Worm (Caenorhabditis elegans): Measurements from ENCODE around the gene W02B12.16.
A peak's percentile ranks its signal among the peaks of the same experiment; 100 is the strongest.

W02B12.16 gene

DNA sequence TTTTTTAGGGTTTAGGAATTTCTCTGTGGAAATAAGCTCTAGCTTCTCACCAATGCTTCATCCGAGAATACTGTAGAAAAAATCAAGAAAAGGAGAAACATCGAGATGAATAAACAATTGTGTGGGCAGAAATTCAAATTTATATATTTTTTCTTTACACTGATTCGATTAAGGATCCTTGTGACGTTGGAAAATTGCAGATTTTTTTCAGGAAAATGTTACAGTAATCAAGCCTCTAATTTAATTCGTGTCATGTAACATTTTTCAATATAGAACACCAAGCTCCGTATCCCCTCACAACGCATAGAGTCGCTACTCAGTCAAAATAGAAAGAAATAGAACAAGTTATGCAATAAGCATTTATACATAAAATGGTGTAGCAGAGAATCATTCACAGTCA is at the start of gene W02B12.16:
W02B12.16 (minus strand) TSS at position 101 of the 400 bp plus-strand sequence.
- TF ChIP-seq irx-1 (tag; optimal IDR thresholded peaks at IDR 0.05) (no peak), jun-1 (tag; optimal IDR thresholded peaks at IDR 0.05) (no peak), C04F5.9 (tag; optimal IDR thresholded peaks at IDR 0.05) (no peak), nhr-19 (GFP tag; conservative IDR thresholded peaks at IDR 0.05) (no peak), isw-1 (GFP tag; IDR thresholded peaks at IDR 0.05) (no peak), efl-1 (optimal IDR thresholded peaks at IDR 0.05) (no peak), efl-1 (GFP tag; optimal IDR thresholded peaks at IDR 0.05 in 1 of 2) (no peak), nhr-84 (tag; optimal IDR thresholded peaks at IDR 0.05) (no peak), unc-98 (GFP tag; IDR thresholded peaks at IDR 0.05) (no peak), hpl-2 (GFP tag; optimal IDR thresholded peaks at IDR 0.05) (no peak), swsn-7 (tag; optimal IDR thresholded peaks at IDR 0.05) (no peak)

DNA sequence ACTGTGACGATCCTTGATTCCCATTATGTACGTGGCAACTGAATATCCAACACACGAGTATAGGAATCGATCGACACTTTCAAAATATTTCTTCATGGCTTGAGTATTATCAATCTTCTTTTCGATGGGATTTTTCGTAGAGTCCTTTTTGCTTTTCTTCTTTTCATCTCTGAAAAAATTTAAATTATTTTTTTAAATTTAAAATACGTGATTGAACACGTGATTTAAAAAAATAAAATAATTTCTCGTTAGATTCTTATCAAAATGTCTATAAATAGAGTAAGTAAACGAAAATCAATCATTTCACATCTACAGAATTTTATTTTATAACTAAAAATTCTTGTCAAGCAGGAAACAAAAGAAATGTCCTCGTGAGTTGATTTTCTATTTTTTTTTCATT is 45.0 kb upstream of the W02B12.16 start, which contains the start of gene Y62F5A.10:
Y62F5A.10 (plus strand) TSS at position 301 of the 400 bp plus-strand sequence.
- TF ChIP-seq fos-1 (tag; optimal IDR thresholded peaks at IDR 0.05) (no peak), nhr-237 (tag; optimal IDR thresholded peaks at IDR 0.05) (no peak)

DNA sequence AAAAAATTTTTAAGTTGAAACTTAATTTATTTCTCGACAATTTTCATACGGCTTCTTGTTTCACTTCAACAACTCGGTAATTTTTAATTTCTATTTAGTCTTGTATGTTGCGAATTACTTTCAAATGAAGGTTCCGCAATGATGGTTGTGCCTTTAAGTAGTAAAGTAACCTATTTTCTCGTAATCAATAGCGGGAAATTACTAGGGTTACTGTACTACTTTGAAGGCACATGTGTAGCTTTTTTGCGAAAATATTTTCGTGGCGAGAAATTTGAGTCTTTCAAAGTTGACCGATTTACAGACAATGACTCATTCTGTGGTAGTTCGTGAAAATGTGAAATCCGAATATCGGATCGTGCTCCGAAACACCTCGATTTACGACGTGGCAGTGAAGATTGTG is 41.9 kb upstream of the W02B12.16 start, which contains the start of gene B0334.10:
B0334.10 (plus strand) TSS at position 301 of the 400 bp plus-strand sequence.
- no peak for TF ChIP-seq snu-23 (GFP tag; optimal IDR thresholded peaks at IDR 0.05)
- TF ChIP-seq lin-35 (GFP tag; optimal IDR thresholded peaks at IDR 0.05): no peak
- TF ChIP-seq ceh-82 (tag; optimal IDR thresholded peaks at IDR 0.05): no peak
- TF ChIP-seq mdl-1 (tag; optimal IDR thresholded peaks at IDR 0.05): no peak
- no peak for TF ChIP-seq ets-5 (GFP tag; IDR thresholded peaks at IDR 0.05)
- no peak for TF ChIP-seq elt-3 (tag; optimal IDR thresholded peaks at IDR 0.05)
- no peak for TF ChIP-seq hpl-2 (GFP tag; optimal IDR thresholded peaks at IDR 0.05)
- TF ChIP-seq jun-1 (tag; optimal IDR thresholded peaks at IDR 0.05): no peak
- no peak for TF ChIP-seq xbp-1 (tag; optimal IDR thresholded peaks at IDR 0.05)
- no peak for TF ChIP-seq C04F5.9 (tag; optimal IDR thresholded peaks at IDR 0.05)
- no peak for TF ChIP-seq ceh-63 (GFP tag; optimal IDR thresholded peaks at IDR 0.05)
- TF ChIP-seq grh-1 (GFP tag; IDR thresholded peaks at IDR 0.05): no peak
- TF ChIP-seq fkh-8 (tag; optimal IDR thresholded peaks at IDR 0.05): no peak
- no peak for TF ChIP-seq irx-1 (tag; optimal IDR thresholded peaks at IDR 0.05)
- TF ChIP-seq nhr-237 (tag; optimal IDR thresholded peaks at IDR 0.05): no peak
- no peak for TF ChIP-seq dpl-1 (GFP tag; optimal IDR thresholded peaks at IDR 0.05)

DNA sequence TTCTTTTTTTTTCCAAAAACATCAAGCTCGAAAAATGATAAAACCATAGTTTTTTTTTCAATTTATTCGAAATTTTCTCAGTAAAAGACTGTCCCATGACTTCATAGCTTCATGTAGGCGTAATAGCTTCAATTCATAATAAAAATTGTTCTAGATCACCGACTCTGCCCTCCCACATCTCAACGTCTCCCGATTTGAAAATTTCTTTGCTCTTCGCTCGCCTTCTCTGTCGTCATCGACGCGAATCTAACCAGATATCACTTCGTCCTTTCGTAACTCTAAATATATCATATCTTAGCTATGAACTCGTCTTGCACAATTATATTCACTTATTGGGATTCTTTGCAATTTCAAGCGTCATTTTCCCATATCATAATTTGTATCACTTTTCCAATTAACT is 38.5 kb upstream of the W02B12.16 start, which contains the start of gene srh-44:
srh-44 (plus strand) TSS at position 301 of the 400 bp plus-strand sequence.
- TF ChIP-seq mep-1 (tag; optimal IDR thresholded peaks at IDR 0.05) (no peak), nhr-11 (tag; optimal IDR thresholded peaks at IDR 0.05) (no peak), Y116A8C.19 (tag; optimal IDR thresholded peaks at IDR 0.05; ENCODE audit: borderline replicate concordance) (no peak), jun-1 (tag; optimal IDR thresholded peaks at IDR 0.05) (no peak), unc-86 (tag; optimal IDR thresholded peaks at IDR 0.05) (no peak), C04F5.9 (tag; optimal IDR thresholded peaks at IDR 0.05) (no peak), grh-1 (GFP tag; IDR thresholded peaks at IDR 0.05) (no peak), ceh-88 (GFP tag; IDR thresholded peaks at IDR 0.05) (no peak), nhr-47 (tag; optimal IDR thresholded peaks at IDR 0.05) (no peak), unc-62 (GFP tag; optimal IDR thresholded peaks at IDR 0.05) (no peak), nhr-77 (tag; optimal IDR thresholded peaks at IDR 0.05) (no peak), unc-98 (GFP tag; IDR thresholded peaks at IDR 0.05) (no peak), unc-30 (tag; optimal IDR thresholded peaks at IDR 0.05) (no peak), lin-14 (GFP tag; optimal IDR thresholded peaks at IDR 0.05) (no peak), nhr-19 (GFP tag; conservative IDR thresholded peaks at IDR 0.05) (no peak), ceh-90 (tag; optimal IDR thresholded peaks at IDR 0.05) (no peak), rnt-1 (tag; optimal IDR thresholded peaks at IDR 0.05) (no peak)

ce11 chrII:11512921-11513320 is 36.6 kb upstream of the W02B12.16 start:
- TF ChIP-seq nhr-90 (tag; optimal IDR thresholded peaks at IDR 0.05; ENCODE audit: poor library complexity) (no peak), ztf-11 (tag; optimal IDR thresholded peaks at IDR 0.05) (no peak), efl-1 (optimal IDR thresholded peaks at IDR 0.05) (no peak), efl-1 (GFP tag; optimal IDR thresholded peaks at IDR 0.05 in 1 of 2) (peak in 1 of 2 experiments; percentile 56), rnt-1 (tag; optimal IDR thresholded peaks at IDR 0.05) (no peak), jun-1 (tag; optimal IDR thresholded peaks at IDR 0.05) (no peak)
